Fruit fly (Drosophila melanogaster): Measurements from ENCODE around the gene CG33301.

Gene CG33301

dm6 chr2L:10049280-10049679, at the start of gene CG33301:
Gene CG33301, plus strand, starts transcription at chr2L:10049580.
- no peak for TF ChIP-seq Hr83 (GFP tag; optimal IDR thresholded peaks at IDR 0.05; ENCODE audit: poor library complexity, severe bottlenecking)
- TF ChIP-seq h (GFP tag; optimal IDR thresholded peaks at IDR 0.05): no peak
- no peak for TF ChIP-seq jim (GFP tag; optimal IDR thresholded peaks at IDR 0.05)
- no peak for TF ChIP-seq CG32264 (GFP tag; optimal IDR thresholded peaks at IDR 0.05)
- no peak for TF ChIP-seq CrebA (GFP tag; optimal IDR thresholded peaks at IDR 0.05; ENCODE audit: borderline replicate concordance)
- no peak for TF ChIP-seq CG9705 (GFP tag; optimal IDR thresholded peaks at IDR 0.05)

dm6 chr2L:10002408-10003358, 46.7 kb upstream of the CG33301 start, which contains the start of the genes CG31875 and SoYb:
Gene CG31875, minus strand, starts transcription at chr2L:10002736.
Gene SoYb, minus strand, starts transcription at chr2L:10002736.
- no peak for TF ChIP-seq dl (GFP tag; optimal IDR thresholded peaks at IDR 0.05; ENCODE audit: insufficient read depth in 1 of 2, partially characterized antibody in 2 of 2)
- no peak for TF ChIP-seq Abd-B (GFP tag; optimal IDR thresholded peaks at IDR 0.05)
- TF ChIP-seq woc (GFP tag; optimal IDR thresholded peaks at IDR 0.05): no peak
- no peak for TF ChIP-seq tai (GFP tag; optimal IDR thresholded peaks at IDR 0.05)
- TF ChIP-seq h (GFP tag; optimal IDR thresholded peaks at IDR 0.05): no peak
- TF ChIP-seq Rel (GFP tag; optimal IDR thresholded peaks at IDR 0.05): no peak
- TF ChIP-seq Rel (tag; optimal IDR thresholded peaks at IDR 0.05): no peak
- TF ChIP-seq Hr83 (GFP tag; optimal IDR thresholded peaks at IDR 0.05; ENCODE audit: poor library complexity, severe bottlenecking): no peak
- TF ChIP-seq Hnf4 (GFP tag; optimal IDR thresholded peaks at IDR 0.05): no peak

dm6 chr2L:10003593-10003992, 45.8 kb upstream of the CG33301 start, which contains the start of gene Ndf:
Gene Ndf, plus strand, starts transcription at chr2L:10003832.
- TF ChIP-seq dmrt93B (GFP tag; optimal IDR thresholded peaks at IDR 0.05) (peak; percentile 57), sage (GFP tag; optimal IDR thresholded peaks at IDR 0.05) (no peak), Mio (GFP tag; optimal IDR thresholded peaks at IDR 0.05) (no peak), Abd-B (GFP tag; optimal IDR thresholded peaks at IDR 0.05) (no peak), Vsx2 (GFP tag; optimal IDR thresholded peaks at IDR 0.05; ENCODE audit: partially characterized antibody) (peak; percentile 58), br (GFP tag; optimal IDR thresholded peaks at IDR 0.05) (peak; percentile 62), Myc (optimal IDR thresholded peaks at IDR 0.05) (peak; percentile 5), psq (GFP tag; optimal IDR thresholded peaks at IDR 0.05) (peak; percentile 28), sv (GFP tag; optimal IDR thresholded peaks at IDR 0.05) (peak; percentile 39), CrebA (GFP tag; optimal IDR thresholded peaks at IDR 0.05; ENCODE audit: borderline replicate concordance) (no peak), Sp1 (GFP tag; optimal IDR thresholded peaks at IDR 0.05) (peak; percentile 62), Hr83 (GFP tag; optimal IDR thresholded peaks at IDR 0.05; ENCODE audit: poor library complexity, severe bottlenecking) (peak; percentile 96), ey (GFP tag; optimal IDR thresholded peaks at IDR 0.05) (peak; percentile 36), dsf (GFP tag; optimal IDR thresholded peaks at IDR 0.05; ENCODE audit: borderline replicate concordance) (no peak), Jra (GFP tag; optimal IDR thresholded peaks at IDR 0.05) (peak; percentile 41), CG32264 (GFP tag; optimal IDR thresholded peaks at IDR 0.05) (no peak), foxo (GFP tag; optimal IDR thresholded peaks at IDR 0.05) (peak in 1 of 2 experiments; percentile 77), fru (GFP tag; optimal IDR thresholded peaks at IDR 0.05) (no peak), woc (GFP tag; optimal IDR thresholded peaks at IDR 0.05) (peak; percentile 59), CG9705 (GFP tag; optimal IDR thresholded peaks at IDR 0.05) (peak; percentile 60), Hnf4 (GFP tag; optimal IDR thresholded peaks at IDR 0.05) (peak; percentile 66), Hr78 (GFP tag; optimal IDR thresholded peaks at IDR 0.05) (no peak), brk (GFP tag; optimal IDR thresholded peaks at IDR 0.05) (peak; percentile 54), rgr (GFP tag; optimal IDR thresholded peaks at IDR 0.05) (peak; percentile 81), HLH106 (tag; optimal IDR thresholded peaks at IDR 0.05) (peak; percentile 62), OdsH (GFP tag; optimal IDR thresholded peaks at IDR 0.05) (peak; percentile 55), Dif (GFP tag; optimal IDR thresholded peaks at IDR 0.05; ENCODE audit: partially characterized antibody) (peak; percentile 6), Dfd (GFP tag; optimal IDR thresholded peaks at IDR 0.05) (no peak), jim (GFP tag; optimal IDR thresholded peaks at IDR 0.05) (peak; percentile 62), Rel (GFP tag; optimal IDR thresholded peaks at IDR 0.05) (no peak), Rel (tag; optimal IDR thresholded peaks at IDR 0.05) (no peak), GATAd (GFP tag; optimal IDR thresholded peaks at IDR 0.05) (peak; percentile 4), pan (optimal IDR thresholded peaks at IDR 0.05) (no peak), h (GFP tag; optimal IDR thresholded peaks at IDR 0.05) (peak; percentile 78)

Data from whole organism, wandering third instar larva.